Worm (Caenorhabditis elegans): ENCODE data around the gene C35A5.5.

Gene C35A5.5

ce11 chrV:10540024-10540423 is 34.4 kb downstream of the C35A5.5 start, which contains the start of gene degt-1:
degt-1 (plus strand) TSS chrV:10540324.
- no peak for TF ChIP-seq hmg-1.1 (GFP tag; IDR thresholded peaks at IDR 0.05)
- no peak for TF ChIP-seq ceh-44 (GFP tag; IDR thresholded peaks at IDR 0.05)
- TF ChIP-seq php-3 (GFP tag; IDR thresholded peaks at IDR 0.05), result no peak
- TF ChIP-seq nhr-77 (tag; optimal IDR thresholded peaks at IDR 0.05), result no peak
- TF ChIP-seq lim-7 (GFP tag; IDR thresholded peaks at IDR 0.05), result no peak
- TF ChIP-seq ceh-62 (tag; optimal IDR thresholded peaks at IDR 0.05), result no peak
- no peak for TF ChIP-seq madf-9 (GFP tag; conservative IDR thresholded peaks at IDR 0.05)
- no peak for TF ChIP-seq hif-1 (tag; optimal IDR thresholded peaks at IDR 0.05)
- no peak for TF ChIP-seq attf-4 (tag; optimal IDR thresholded peaks at IDR 0.05)
- TF ChIP-seq Y105C5A.15 (GFP tag; IDR thresholded peaks at IDR 0.05), result no peak
- no peak for TF ChIP-seq nhr-6 (tag; optimal IDR thresholded peaks at IDR 0.05)
- no peak for TF ChIP-seq dmd-8 (GFP tag; IDR thresholded peaks at IDR 0.05)
- TF ChIP-seq saeg-2 (GFP tag; IDR thresholded peaks at IDR 0.05), result no peak
- no peak for TF ChIP-seq lin-38 (GFP tag; IDR thresholded peaks at IDR 0.05)

- TF ChIP-seq nhr-28 (tag; optimal IDR thresholded peaks at IDR 0.05), result peak; percentile 98
- TF ChIP-seq R02D3.7 (tag; optimal IDR thresholded peaks at IDR 0.05), result no peak
- TF ChIP-seq nhr-77 (tag; optimal IDR thresholded peaks at IDR 0.05), result peak; percentile 98
- no peak for TF ChIP-seq nhr-111 (GFP tag; optimal IDR thresholded peaks at IDR 0.05)
- no peak for TF ChIP-seq daf-16 (GFP tag; optimal IDR thresholded peaks at IDR 0.05)
- TF ChIP-seq daf-16 (tag; optimal IDR thresholded peaks at IDR 0.05), result peak; percentile 90
These were observed 41.1 kb downstream of the C35A5.5 start, which contains the start of gene F25D1.5 for ce11 chrV:10546749-10547148. F25D1.5 (minus strand) TSS chrV:10546783.

- TF ChIP-seq ceh-82 (tag; optimal IDR thresholded peaks at IDR 0.05) (no peak), snpc-1.2 (GFP tag; IDR thresholded peaks at IDR 0.05) (no peak), ctbp-1 (GFP tag; IDR thresholded peaks at IDR 0.05) (no peak), lin-39 (tag; optimal IDR thresholded peaks at IDR 0.05) (no peak)
These were observed 43.3 kb downstream of the C35A5.5 start, which contains the start of gene srd-34 for ce11 chrV:10548981-10549380. srd-34 (minus strand) TSS chrV:10549081.

DNA sequence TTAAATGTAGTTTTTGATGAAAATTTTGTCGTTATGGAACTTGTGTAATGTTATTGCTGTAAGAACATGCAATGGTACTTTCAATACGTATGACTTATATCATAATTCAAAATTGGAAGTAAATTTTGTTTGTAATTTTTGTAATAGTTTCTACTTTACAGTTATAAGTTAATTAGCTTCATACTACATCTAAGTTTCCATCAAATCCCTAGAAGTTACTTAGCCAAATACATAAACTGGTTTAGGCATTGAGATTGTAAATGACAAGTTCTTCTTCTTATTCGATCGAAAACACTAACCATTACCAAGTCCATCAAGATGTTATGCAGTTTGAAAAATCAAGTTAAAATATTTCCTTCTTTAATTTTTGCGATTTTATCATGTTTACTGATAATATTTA is 44.1 kb downstream of the C35A5.5 start, which contains the start of gene F32G8.2:
Gene F32G8.2 (plus strand): TSS at position 301 of the 400 bp plus-strand sequence.
- no peak for TF ChIP-seq T26A8.4 (GFP tag; IDR thresholded peaks at IDR 0.05)
- no peak for TF ChIP-seq ZK546.5 (tag; optimal IDR thresholded peaks at IDR 0.05)
- TF ChIP-seq nhr-42 (GFP tag; IDR thresholded peaks at IDR 0.05), result no peak
- no peak for TF ChIP-seq daf-8 (GFP tag; IDR thresholded peaks at IDR 0.05)
- no peak for TF ChIP-seq daf-16 (GFP tag; optimal IDR thresholded peaks at IDR 0.05)
- TF ChIP-seq daf-16 (tag; optimal IDR thresholded peaks at IDR 0.05), result no peak
- no peak for TF ChIP-seq fos-1 (tag; optimal IDR thresholded peaks at IDR 0.05)
- no peak for TF ChIP-seq ztf-11 (tag; optimal IDR thresholded peaks at IDR 0.05)
- no peak for TF ChIP-seq nhr-28 (tag; optimal IDR thresholded peaks at IDR 0.05)

DNA sequence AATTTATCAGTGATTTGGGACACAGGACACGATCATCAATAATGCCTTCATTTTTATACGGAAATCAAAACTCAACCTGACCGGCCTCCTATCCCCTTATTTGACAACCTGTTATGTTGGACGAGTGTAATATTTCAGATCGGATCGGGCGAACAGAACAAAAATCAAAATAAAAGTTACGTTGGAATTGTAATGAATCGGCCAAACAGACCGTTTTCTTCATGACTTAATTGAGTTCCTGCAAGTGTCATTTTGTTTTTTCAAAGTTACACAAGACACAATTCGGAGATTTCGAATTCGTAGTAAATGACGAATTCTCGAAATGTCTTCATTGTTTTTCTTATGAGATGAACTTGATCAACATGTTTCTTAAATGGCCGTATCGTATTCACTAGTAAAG is 49.6 kb downstream of the C35A5.5 start, which contains the start of gene F32G8.3:
Gene F32G8.3 (minus strand): TSS at position 101 of the 400 bp plus-strand sequence.
- TF ChIP-seq dmd-6 (GFP tag; IDR thresholded peaks at IDR 0.05) (no peak), F44E2.7 (GFP tag; IDR thresholded peaks at IDR 0.05) (no peak), ceh-82 (tag; optimal IDR thresholded peaks at IDR 0.05) (no peak), lin-1 (GFP tag; IDR thresholded peaks at IDR 0.05) (no peak), lsy-2 (tag; optimal IDR thresholded peaks at IDR 0.05) (no peak), fos-1 (tag; optimal IDR thresholded peaks at IDR 0.05) (no peak), nhr-28 (tag; optimal IDR thresholded peaks at IDR 0.05) (no peak), daf-8 (GFP tag; IDR thresholded peaks at IDR 0.05) (no peak), nhr-42 (GFP tag; IDR thresholded peaks at IDR 0.05) (no peak), saeg-2 (GFP tag; IDR thresholded peaks at IDR 0.05) (no peak), ama-1 (optimal IDR thresholded peaks at IDR 0.05) (no peak)

Measured in whole organism, L4 larva.